Worm (Caenorhabditis elegans) whole organism, late embryonic: ENCODE data around the gene ttr-9.

Experiments
- F13H6.1 ChIP-seq: sonication (generic microtip); optimal IDR thresholded peaks from 2 replicates; lab custom pipeline; 2016; ENCODE audit warnings: missing genetic modification characterization, missing compliant biosample characterization
- K02D7.2 ChIP-seq: sonication (generic microtip); optimal IDR thresholded peaks from 2 replicates; lab custom pipeline; 2017; ENCODE audit warnings: mild to moderate bottlenecking, missing genetic modification characterization, missing compliant biosample characterization
- Y22D7AL.16 ChIP-seq: sonication (generic microtip); optimal IDR thresholded peaks from 2 replicates; lab custom pipeline; 2016; ENCODE audit warnings: missing genetic modification characterization, missing compliant biosample characterization
- ama-1 ChIP-seq: fragments of 150-350 bp; optimal IDR thresholded peaks from 2 replicates; lab custom pipeline; 2014
- ceh-19 ChIP-seq: fragments of 200-800 bp; sonication (Bioruptor generic); optimal IDR thresholded peaks from 2 replicates; lab custom pipeline; 2018; ENCODE audit warnings: mild to moderate bottlenecking, missing genetic modification characterization, missing compliant biosample characterization
- ceh-2 ChIP-seq: sonication (generic microtip); optimal IDR thresholded peaks from 2 replicates; lab custom pipeline; 2016; ENCODE audit warnings: missing genotype, missing genetic modification characterization, missing compliant biosample characterization
- ceh-22 ChIP-seq: sonication (generic microtip); optimal IDR thresholded peaks from 2 replicates; lab custom pipeline; 2017; ENCODE audit warnings: missing biosample characterization, missing genetic modification characterization
- ceh-24 ChIP-seq: sonication (generic microtip); optimal IDR thresholded peaks from 2 replicates; lab custom pipeline; 2016; ENCODE audit warnings: mild to moderate bottlenecking, missing genetic modification characterization, missing compliant biosample characterization
- ceh-30 ChIP-seq: fragments of 150-350 bp; optimal IDR thresholded peaks from 2 replicates; lab custom pipeline; 2014; ENCODE audit warnings: missing biosample characterization, missing genetic modification characterization
- ceh-31 ChIP-seq: sonication (generic microtip); optimal IDR thresholded peaks from 2 replicates; lab custom pipeline; 2016; ENCODE audit warnings: missing genetic modification characterization, missing compliant biosample characterization
- ceh-34 ChIP-seq: sonication (generic microtip); optimal IDR thresholded peaks from 2 replicates; lab custom pipeline; 2016; ENCODE audit warnings: mild to moderate bottlenecking, missing genetic modification characterization, missing compliant biosample characterization
- ceh-48 ChIP-seq: sonication (generic microtip); optimal IDR thresholded peaks from 2 replicates; lab custom pipeline; 2016; ENCODE audit warnings: missing genetic modification characterization, inconsistent platforms, missing compliant biosample characterization
- ceh-9 ChIP-seq: sonication (generic microtip); optimal IDR thresholded peaks from 2 replicates; lab custom pipeline; 2016; ENCODE audit warnings: mild to moderate bottlenecking, missing genetic modification characterization, inconsistent platforms, missing compliant biosample characterization
- che-1 ChIP-seq: sonication (generic microtip); optimal IDR thresholded peaks from 2 replicates; lab custom pipeline; 2016; ENCODE audit warnings: mild to moderate bottlenecking, missing genetic modification characterization, missing compliant biosample characterization
- dmd-4 ChIP-seq: sonication (generic microtip); optimal IDR thresholded peaks from 2 replicates; lab custom pipeline; 2016; ENCODE audit warnings: borderline replicate concordance, missing genetic modification characterization, missing compliant biosample characterization
- dve-1 ChIP-seq: sonication (generic microtip); optimal IDR thresholded peaks from 2 replicates; lab custom pipeline; 2017; ENCODE audit warnings: antibody characterized with exemption, mild to moderate bottlenecking, missing genetic modification characterization, missing compliant biosample characterization
- elt-2 ChIP-seq: sonication (generic microtip); optimal IDR thresholded peaks from 2 replicates; lab custom pipeline; 2016; ENCODE audit warnings: missing genetic modification reagents, missing genetic modification characterization, missing compliant biosample characterization
- elt-4 ChIP-seq: sonication (generic microtip); optimal IDR thresholded peaks from 2 replicates; lab custom pipeline; 2016; ENCODE audit warnings: missing genetic modification characterization, missing compliant biosample characterization
- eyg-1 ChIP-seq: sonication (generic microtip); optimal IDR thresholded peaks from 2 replicates; lab custom pipeline; 2016; ENCODE audit warnings: missing genotype, missing genetic modification characterization, missing compliant biosample characterization
- fax-1 ChIP-seq: sonication (generic microtip); optimal IDR thresholded peaks from 2 replicates; lab custom pipeline; 2016; ENCODE audit warnings: missing genotype, missing genetic modification characterization, missing compliant biosample characterization
- gmeb-2 ChIP-seq: sonication (generic microtip); optimal IDR thresholded peaks from 2 replicates; lab custom pipeline; 2016; ENCODE audit warnings: missing genetic modification characterization, inconsistent platforms, missing compliant biosample characterization
- hlh-30 ChIP-seq: sonication (generic microtip); optimal IDR thresholded peaks from 2 replicates; lab custom pipeline; 2017; ENCODE audit warnings: antibody characterized with exemption, missing genetic modification characterization, missing compliant biosample characterization; ENCODE audit not compliant: insufficient read depth
- hlh-8 ChIP-seq: sonication (generic microtip); optimal IDR thresholded peaks from 2 replicates; lab custom pipeline; 2016; ENCODE audit warnings: missing genotype, missing genetic modification characterization, missing compliant biosample characterization
- lim-6 ChIP-seq: sonication (generic microtip); optimal IDR thresholded peaks from 2 replicates; lab custom pipeline; 2016; ENCODE audit warnings: missing genetic modification characterization, missing compliant biosample characterization
- lin-11 ChIP-seq: fragments of 200-800 bp; sonication (Bioruptor generic); optimal IDR thresholded peaks from 2 replicates; lab custom pipeline; 2018; ENCODE audit warnings: mild to moderate bottlenecking, missing genetic modification characterization, missing compliant biosample characterization
- nfya-1 ChIP-seq: sonication (generic microtip); optimal IDR thresholded peaks from 2 replicates; lab custom pipeline; 2017; ENCODE audit warnings: missing genetic modification characterization, mild to moderate bottlenecking, missing compliant biosample characterization, antibody characterized with exemption, moderate library complexity
- nhr-11 ChIP-seq: fragments of 150-350 bp; optimal IDR thresholded peaks from 2 replicates; lab custom pipeline; 2014; ENCODE audit warnings: missing biosample characterization, missing genetic modification characterization
- odd-2 ChIP-seq: sonication (generic microtip); optimal IDR thresholded peaks from 2 replicates; lab custom pipeline; 2017; ENCODE audit warnings: antibody characterized with exemption, mild to moderate bottlenecking, missing genetic modification characterization, missing compliant biosample characterization
- pat-9 ChIP-seq: fragments of 200-800 bp; sonication (Bioruptor generic); optimal IDR thresholded peaks from 2 replicates; lab custom pipeline; 2018; ENCODE audit warnings: mild to moderate bottlenecking, missing genetic modification characterization, moderate library complexity, missing compliant biosample characterization
- pax-1 ChIP-seq: fragments of 150-350 bp; optimal IDR thresholded peaks from 2 replicates; lab custom pipeline; 2014; ENCODE audit warnings: missing biosample characterization, missing genetic modification characterization
- rnt-1 ChIP-seq: sonication (generic microtip); optimal IDR thresholded peaks from 2 replicates; lab custom pipeline; 2016; ENCODE audit warnings: missing genetic modification characterization, missing compliant biosample characterization
- sdc-2 ChIP-seq: sonication (generic microtip); optimal IDR thresholded peaks from 2 replicates; lab custom pipeline; 2016; ENCODE audit warnings: missing genotype, missing genetic modification characterization, missing compliant biosample characterization
- tbx-2 ChIP-seq: sonication (generic microtip); optimal IDR thresholded peaks from 2 replicates; lab custom pipeline; 2016; ENCODE audit warnings: missing genetic modification characterization, missing compliant biosample characterization
- unc-3 ChIP-seq, 2 experiments: fragments of 200-800 bp in 1 of 2; sonication (Bioruptor generic) in 1 of 2; sonication (generic microtip) in 1 of 2; conservative IDR thresholded peaks in 1 of 2; optimal IDR thresholded peaks in 1 of 2; 2 replicates each; pipeline versions ENCODE4 v1.3.6 to Lab custom; 2016 to 2022; ENCODE audit warnings: missing compliant biosample characterization in 2 of 2, missing genetic modification characterization in 2 of 2, missing genetic modification reagents in 1 of 2
- unc-42 ChIP-seq: sonication (generic microtip); optimal IDR thresholded peaks from 2 replicates; lab custom pipeline; 2016; ENCODE audit warnings: missing genotype, missing genetic modification characterization, missing compliant biosample characterization
- unc-55 ChIP-seq: sonication (generic microtip); optimal IDR thresholded peaks from 2 replicates; lab custom pipeline; 2017; ENCODE audit warnings: missing biosample characterization, missing genetic modification reagents, missing genetic modification characterization
- unc-86 ChIP-seq: sonication (generic microtip); optimal IDR thresholded peaks from 2 replicates; lab custom pipeline; 2016; ENCODE audit warnings: missing genetic modification characterization, missing compliant biosample characterization

ttr-9 gene

ce11 chrIV:9490320-9490719 is 15.8 kb downstream of the ttr-9 start, which contains the start of gene sru-6:
TSS of gene sru-6 (plus strand) at chrIV:9490620.
- TF ChIP-seq gmeb-2 (no peak), dve-1 (no peak), ceh-19 (no peak), lim-6 (tag; lab: Kevin White, UChicago) (no peak), pat-9 (tag; lab: Kevin White, UChicago) (no peak), K02D7.2 (tag; lab: Kevin White, UChicago) (no peak), tbx-2 (tag; lab: Kevin White, UChicago) (no peak), hlh-30 (tag; lab: Kevin White, UChicago) (no peak), che-1 (tag; lab: Kevin White, UChicago) (no peak), hlh-8 (tag; lab: Kevin White, UChicago) (no peak), F13H6.1 (tag; lab: Kevin White, UChicago) (no peak), pax-1 (tag; lab: Kevin White, UChicago) (no peak), ceh-34 (tag; lab: Kevin White, UChicago) (no peak), ama-1 (lab: Kevin White, UChicago) (no peak), unc-55 (GFP tag; lab: Kevin White, UChicago) (no peak), sdc-2 (tag; lab: Kevin White, UChicago) (no peak), lin-11 (tag; lab: Kevin White, UChicago) (no peak), unc-3 (GFP tag; conservative IDR thresholded peaks at IDR 0.05; lab: Robert Waterston, UW) (no peak), unc-3 (tag; optimal IDR thresholded peaks at IDR 0.05; lab: Kevin White, UChicago) (no peak), nfya-1 (tag; lab: Kevin White, UChicago) (no peak)

- TF ChIP-seq dmd-4 (tag; lab: Kevin White, UChicago) (no peak), tbx-2 (tag; lab: Kevin White, UChicago) (no peak), unc-42 (tag; lab: Kevin White, UChicago) (no peak), ama-1 (lab: Kevin White, UChicago) (no peak), K02D7.2 (tag; lab: Kevin White, UChicago) (no peak), ceh-22 (tag; lab: Kevin White, UChicago) (no peak), ceh-9 (tag; lab: Kevin White, UChicago) (no peak), unc-86 (tag; lab: Kevin White, UChicago) (no peak), rnt-1 (no peak), ceh-30 (tag; lab: Kevin White, UChicago) (no peak)
Measured at ce11 chrIV:9488315-9488714, 17.8 kb downstream of the ttr-9 start, which contains the start of gene sru-1. TSS of gene sru-1 (plus strand) at chrIV:9488615.

DNA sequence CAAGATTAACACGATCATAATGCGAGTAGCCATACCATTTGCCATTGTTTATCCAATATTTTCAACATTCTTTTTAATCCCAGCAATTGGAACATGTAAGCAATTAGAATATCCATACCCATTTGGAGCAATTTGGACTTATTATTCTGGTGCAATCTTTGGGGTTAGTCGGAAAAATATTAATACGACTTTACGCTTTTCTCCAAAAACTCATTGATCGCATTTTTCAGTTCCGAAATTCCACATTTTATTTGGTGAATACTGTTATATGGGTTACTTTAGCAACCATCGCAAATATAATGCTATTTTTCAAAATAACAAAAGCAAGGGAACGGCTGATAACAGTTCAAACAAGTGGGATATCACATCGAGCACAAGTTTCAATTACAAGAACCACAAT is 19.4 kb downstream of the ttr-9 start:
- no peak for TF ChIP-seq elt-2 (tag; lab: Kevin White, UChicago)

DNA sequence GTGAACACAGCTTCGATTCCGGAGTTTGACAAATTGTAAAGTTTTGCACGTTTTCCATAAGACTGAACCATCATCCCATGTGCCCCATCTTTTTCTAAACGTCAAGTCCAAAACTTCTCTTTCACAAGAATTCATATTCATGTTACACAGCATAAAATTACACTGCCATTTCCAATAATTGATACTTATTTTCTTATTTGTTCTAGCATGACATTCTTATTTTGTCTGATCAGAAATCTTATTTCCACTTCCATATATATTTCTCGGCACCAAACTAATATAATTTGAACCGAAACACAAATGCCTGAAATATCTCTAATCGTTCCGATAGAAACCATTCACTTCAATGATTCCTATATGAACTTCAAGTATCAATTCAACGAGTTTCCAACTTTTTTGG is 20.2 kb downstream of the ttr-9 start, which contains the start of gene sru-2:
TSS of gene sru-2 (plus strand) at position 301 of the 400 bp plus-strand sequence.
- TF ChIP-seq Y22D7AL.16 (tag; lab: Kevin White, UChicago) (no peak), ceh-34 (tag; lab: Kevin White, UChicago) (no peak), gmeb-2 (no peak), odd-2 (tag; lab: Kevin White, UChicago) (no peak), ceh-31 (tag; lab: Kevin White, UChicago) (no peak), fax-1 (tag; lab: Kevin White, UChicago) (no peak), elt-4 (tag; lab: Kevin White, UChicago) (no peak), hlh-8 (tag; lab: Kevin White, UChicago) (no peak), ceh-24 (tag; lab: Kevin White, UChicago) (no peak), eyg-1 (tag; lab: Kevin White, UChicago) (no peak), unc-42 (tag; lab: Kevin White, UChicago) (no peak), ceh-48 (tag; lab: Kevin White, UChicago) (no peak), nhr-11 (tag; lab: Kevin White, UChicago) (no peak), ceh-2 (no peak), tbx-2 (tag; lab: Kevin White, UChicago) (no peak)
